Worm (Caenorhabditis elegans) whole organism, late embryonic: ENCODE measurements around the gene rsp-1.

Experiments used
- K09A11.1 ChIP-seq: sonication (generic microtip); optimal IDR thresholded peaks from 2 replicates; lab custom pipeline; 2017; ENCODE audit warnings: antibody characterized with exemption, mild to moderate bottlenecking, missing genetic modification characterization, missing compliant biosample characterization; ENCODE audit not compliant: insufficient read depth
- ama-1 ChIP-seq: fragments of 150-350 bp; optimal IDR thresholded peaks from 2 replicates; lab custom pipeline; 2014
- ceh-18 ChIP-seq: sonication (generic microtip); optimal IDR thresholded peaks from 2 replicates; lab custom pipeline; 2016; ENCODE audit warnings: missing genetic modification characterization, missing compliant biosample characterization
- ceh-48 ChIP-seq: sonication (generic microtip); optimal IDR thresholded peaks from 2 replicates; lab custom pipeline; 2016; ENCODE audit warnings: missing genetic modification characterization, inconsistent platforms, missing compliant biosample characterization
- che-1 ChIP-seq: sonication (generic microtip); optimal IDR thresholded peaks from 2 replicates; lab custom pipeline; 2016; ENCODE audit warnings: mild to moderate bottlenecking, missing genetic modification characterization, missing compliant biosample characterization
- ets-4 ChIP-seq: sonication (generic microtip); optimal IDR thresholded peaks from 2 replicates; lab custom pipeline; 2016; ENCODE audit warnings: missing genetic modification characterization, missing compliant biosample characterization
- lin-11 ChIP-seq: fragments of 200-800 bp; sonication (Bioruptor generic); optimal IDR thresholded peaks from 2 replicates; lab custom pipeline; 2018; ENCODE audit warnings: mild to moderate bottlenecking, missing genetic modification characterization, missing compliant biosample characterization
- pat-9 ChIP-seq: fragments of 200-800 bp; sonication (Bioruptor generic); optimal IDR thresholded peaks from 2 replicates; lab custom pipeline; 2018; ENCODE audit warnings: mild to moderate bottlenecking, missing genetic modification characterization, moderate library complexity, missing compliant biosample characterization
- pha-4 ChIP-seq: fragments of 150-350 bp; optimal IDR thresholded peaks from 2 replicates; lab custom pipeline; 2018; ENCODE audit warnings: missing biosample characterization, missing genetic modification reagents, missing genetic modification characterization
- pqm-1 ChIP-seq: sonication (generic microtip); optimal IDR thresholded peaks from 2 replicates; lab custom pipeline; 2016; ENCODE audit warnings: missing genetic modification characterization, missing compliant biosample characterization
- ref-2 ChIP-seq: sonication (generic microtip); optimal IDR thresholded peaks from 2 replicates; lab custom pipeline; 2016; ENCODE audit warnings: missing genetic modification characterization, missing compliant biosample characterization
- syd-9 ChIP-seq: sonication (generic microtip); optimal IDR thresholded peaks from 2 replicates; lab custom pipeline; 2016; ENCODE audit warnings: mild to moderate bottlenecking, missing genetic modification characterization, moderate library complexity, missing compliant biosample characterization
- tbx-7 ChIP-seq: sonication (generic microtip); optimal IDR thresholded peaks from 2 replicates; lab custom pipeline; 2016; ENCODE audit warnings: missing genotype, missing genetic modification characterization, missing compliant biosample characterization
- unc-55 ChIP-seq: sonication (generic microtip); optimal IDR thresholded peaks from 2 replicates; lab custom pipeline; 2017; ENCODE audit warnings: missing biosample characterization, missing genetic modification reagents, missing genetic modification characterization

ce11 chrII:11440265-11440664 lies 12.9 kb upstream of the rsp-1 start, which contains the start of gene VW02B12L.2:
- TF ChIP-seq ceh-18 (tag; lab: Kevin White, UChicago) (no peak), tbx-7 (tag; lab: Kevin White, UChicago) (no peak), ama-1 (no peak), pha-4 (tag; lab: Kevin White, UChicago) (no peak), lin-11 (no peak), unc-55 (GFP tag; lab: Kevin White, UChicago) (no peak), pqm-1 (tag; lab: Kevin White, UChicago) (no peak), ets-4 (no peak), ceh-48 (no peak), pat-9 (no peak), ref-2 (tag; lab: Kevin White, UChicago) (no peak), che-1 (tag; lab: Kevin White, UChicago) (no peak), K09A11.1 (tag; lab: Kevin White, UChicago) (no peak), syd-9 (tag; lab: Kevin White, UChicago) (no peak)
